Worm (Caenorhabditis elegans) whole organism, midembryonic: ENCODE data around the gene srh-146.

Experiments
- T22C8.4 ChIP-seq: fragments of 200-800 bp; sonication (Bioruptor generic); IDR thresholded peaks from 2 replicates; pipeline ENCODE4 v1.3.6; 2022; ENCODE audit warnings: missing genetic modification characterization, missing compliant biosample characterization
- ztf-29 ChIP-seq: fragments of 200-800 bp; sonication (Bioruptor generic); IDR thresholded peaks from 2 replicates; pipeline ENCODE4 v1.3.6; 2022; ENCODE audit warnings: missing genetic modification reagents, missing genetic modification characterization, missing compliant biosample characterization

DNA sequence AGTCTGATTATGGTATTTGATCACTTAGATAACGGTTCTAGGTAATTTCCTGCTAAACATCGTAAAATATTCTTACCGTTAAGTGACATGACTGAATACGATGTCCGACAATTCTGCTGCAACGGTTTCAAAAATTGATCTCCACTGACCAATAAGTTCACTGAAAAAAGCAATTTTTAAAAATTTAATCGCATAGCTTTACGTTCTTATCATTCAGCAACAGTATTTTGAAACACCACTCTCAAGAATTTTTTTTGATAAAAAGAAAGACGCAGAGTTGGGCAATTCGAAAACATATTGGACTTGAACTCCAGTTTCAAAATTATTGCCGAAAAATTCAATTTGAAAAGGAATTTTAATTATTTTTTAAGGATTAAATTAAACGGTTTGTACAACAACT is 13.5 kb downstream of the srh-146 start, which contains the start of gene C31B8.12:
- TF ChIP-seq T22C8.4 (GFP tag; lab: Robert Waterston, UW) (no peak), ztf-29 (GFP tag; lab: Robert Waterston, UW) (no peak)
